Fruit fly (Drosophila melanogaster) whole organism, embryonic: Measurements from ENCODE around the gene MED27.

Experiments
- CG10267 ChIP-seq: fragments of 200-800 bp; sonication (Bioruptor generic); optimal IDR thresholded peaks from 2 replicates; lab custom pipeline; 2018; ENCODE audit warnings: missing biosample characterization, mild to moderate bottlenecking, missing genetic modification characterization, moderate library complexity
- CG10462 ChIP-seq: fragments of 200-800 bp; sonication (Bioruptor generic); optimal IDR thresholded peaks from 2 replicates; lab custom pipeline; 2016; ENCODE audit warnings: missing biosample characterization, missing genetic modification characterization
- CG10979 ChIP-seq: fragments of 200-800 bp; sonication (Bioruptor generic); optimal IDR thresholded peaks from 2 replicates; lab custom pipeline; 2018; ENCODE audit warnings: missing biosample characterization, mild to moderate bottlenecking, missing genetic modification characterization, moderate library complexity
- CG11093 ChIP-seq: fragments of 200-800 bp; sonication (Bioruptor generic); IDR thresholded peaks from 3 replicates; pipeline ENCODE4 v1.3.6; 2022; ENCODE audit warnings: missing biosample characterization, missing genetic modification characterization
- CG11695 ChIP-seq: fragments of 200-800 bp; sonication (Bioruptor generic); IDR thresholded peaks from 3 replicates; pipeline ENCODE4 v1.3.6; 2022; ENCODE audit warnings: missing biosample characterization, missing genetic modification characterization
- CG12391 ChIP-seq: fragments of 200-800 bp; sonication (Bioruptor generic); optimal IDR thresholded peaks from 3 replicates; lab custom pipeline; 2018; ENCODE audit warnings: missing biosample characterization, mild to moderate bottlenecking, missing genetic modification characterization, moderate library complexity
- CG12942 ChIP-seq: fragments of 200-800 bp; sonication (Bioruptor generic); optimal IDR thresholded peaks from 3 replicates; lab custom pipeline; 2016; ENCODE audit warnings: missing biosample characterization, missing genetic modification characterization
- CG14965 ChIP-seq: fragments of 200-800 bp; sonication (Bioruptor generic); optimal IDR thresholded peaks from 2 replicates; lab custom pipeline; 2016; ENCODE audit warnings: missing biosample characterization, missing genetic modification characterization, borderline replicate concordance
- CG17186 ChIP-seq: fragments of 200-800 bp; sonication (Bioruptor generic); optimal IDR thresholded peaks from 3 replicates; lab custom pipeline; 2017; ENCODE audit warnings: missing biosample characterization, missing genetic modification reagents, missing genetic modification characterization
- CG17359 ChIP-seq: fragments of 200-800 bp; sonication (Bioruptor generic); optimal IDR thresholded peaks from 3 replicates; lab custom pipeline; 2018; ENCODE audit warnings: missing biosample characterization, mild to moderate bottlenecking, missing genetic modification characterization, moderate library complexity
- CG17829 ChIP-seq: fragments of 200-800 bp; optimal IDR thresholded peaks from 2 replicates; lab custom pipeline; 2019; ENCODE audit warnings: missing biosample characterization, mild to moderate bottlenecking, missing genetic modification characterization, moderate library complexity
- CG18262 ChIP-seq: fragments of 200-800 bp; optimal IDR thresholded peaks from 3 replicates; lab custom pipeline; 2019; ENCODE audit warnings: missing biosample characterization, mild to moderate bottlenecking, missing genetic modification characterization, moderate library complexity
- CG30403 ChIP-seq: fragments of 200-800 bp; sonication (Bioruptor generic); optimal IDR thresholded peaks from 3 replicates; lab custom pipeline; 2016; ENCODE audit warnings: missing biosample characterization, missing genetic modification characterization
- CG31224 ChIP-seq: fragments of 200-800 bp; sonication (Bioruptor generic); IDR thresholded peaks from 2 replicates; pipeline ENCODE4 v1.3.6; 2022; ENCODE audit warnings: missing biosample characterization, missing genetic modification characterization
- CG31388 ChIP-seq: fragments of 200-800 bp; sonication (Bioruptor generic); optimal IDR thresholded peaks from 2 replicates; lab custom pipeline; 2016; ENCODE audit warnings: missing biosample characterization, missing genetic modification characterization
- CG31441 ChIP-seq: fragments of 200-800 bp; sonication (Bioruptor generic); IDR thresholded peaks from 2 replicates; pipeline ENCODE4 v1.3.6; 2022; ENCODE audit warnings: missing biosample characterization, missing genetic modification characterization
- CG33557 ChIP-seq: fragments of 200-800 bp; sonication (Bioruptor generic); optimal IDR thresholded peaks from 2 replicates; lab custom pipeline; 2019; ENCODE audit warnings: missing biosample characterization, mild to moderate bottlenecking, missing genetic modification characterization, moderate library complexity
- CG4707 ChIP-seq: fragments of 200-800 bp; sonication (Bioruptor generic); optimal IDR thresholded peaks from 2 replicates; lab custom pipeline; 2018; ENCODE audit warnings: missing biosample characterization, mild to moderate bottlenecking, missing genetic modification characterization, moderate library complexity
- CG5953 ChIP-seq: fragments of 200-800 bp; sonication (Bioruptor generic); IDR thresholded peaks from 2 replicates; pipeline ENCODE4 v1.3.6; 2022; ENCODE audit warnings: missing biosample characterization, missing genetic modification characterization
- CG7786 ChIP-seq: fragments of 200-800 bp; sonication (Bioruptor generic); optimal IDR thresholded peaks from 2 replicates; lab custom pipeline; 2016; ENCODE audit warnings: missing biosample characterization, missing genetic modification characterization
- CG7839 ChIP-seq: fragments of 200-800 bp; sonication (Bioruptor generic); optimal IDR thresholded peaks from 3 replicates; lab custom pipeline; 2018; ENCODE audit warnings: missing biosample characterization, mild to moderate bottlenecking, missing genetic modification characterization, moderate library complexity
- CG8089 ChIP-seq: fragments of 200-800 bp; sonication (Bioruptor generic); optimal IDR thresholded peaks from 3 replicates; lab custom pipeline; 2016; ENCODE audit warnings: missing biosample characterization, missing genetic modification characterization
- CG9437 ChIP-seq: fragments of 200-800 bp; sonication (Bioruptor generic); optimal IDR thresholded peaks from 2 replicates; lab custom pipeline; 2018; ENCODE audit warnings: missing biosample characterization, mild to moderate bottlenecking, missing genetic modification characterization
- CrebB ChIP-seq: fragments of 200-800 bp; sonication (Bioruptor generic); optimal IDR thresholded peaks from 3 replicates; lab custom pipeline; 2018; ENCODE audit warnings: missing biosample characterization, mild to moderate bottlenecking, missing genetic modification characterization
- Deaf1 ChIP-seq: fragments of 200-800 bp; optimal IDR thresholded peaks from 3 replicates; lab custom pipeline; 2019; ENCODE audit warnings: missing biosample characterization, mild to moderate bottlenecking, missing genetic modification characterization, moderate library complexity
- HLH4C ChIP-seq: fragments of 200-800 bp; sonication (Bioruptor generic); IDR thresholded peaks from 3 replicates; pipeline ENCODE4 v1.3.6; 2022; ENCODE audit warnings: missing biosample characterization, missing genetic modification characterization; ENCODE audit not compliant: partially characterized antibody
- Hr39 ChIP-seq: fragments of >200 bp; optimal IDR thresholded peaks from 2 replicates; lab custom pipeline; 2017
- Hsf ChIP-seq: fragments of 200-800 bp; sonication (Bioruptor generic); optimal IDR thresholded peaks from 3 replicates; lab custom pipeline; 2016; ENCODE audit warnings: missing biosample characterization, missing genetic modification characterization
- Med ChIP-seq: fragments of 200-800 bp; sonication (Bioruptor generic); peaks from one replicate; lab custom pipeline; 2016; ENCODE audit warnings: missing biosample characterization, missing genetic modification characterization, mild to moderate bottlenecking, inconsistent platforms, moderate library complexity
- Side ChIP-seq: fragments of 200-800 bp; sonication (Bioruptor generic); optimal IDR thresholded peaks from 2 replicates; lab custom pipeline; 2016; ENCODE audit warnings: missing biosample characterization, missing genetic modification characterization
- Sox100B ChIP-seq: fragments of 200-800 bp; sonication (Bioruptor generic); optimal IDR thresholded peaks from 3 replicates; lab custom pipeline; 2018; ENCODE audit warnings: missing biosample characterization, mild to moderate bottlenecking, missing genetic modification characterization
- YL-1 ChIP-seq: fragments of 200-800 bp; sonication (Bioruptor generic); optimal IDR thresholded peaks from 3 replicates; lab custom pipeline; 2017; ENCODE audit warnings: missing biosample characterization, mild to moderate bottlenecking, missing genetic modification characterization
- amos ChIP-seq: fragments of 200-800 bp; sonication (Bioruptor generic); IDR thresholded peaks from 2 replicates; pipeline ENCODE4 v1.3.6; 2022; ENCODE audit warnings: missing biosample characterization, missing genetic modification characterization; ENCODE audit not compliant: partially characterized antibody
- cato ChIP-seq: fragments of 200-800 bp; sonication (Bioruptor generic); optimal IDR thresholded peaks from 2 replicates; lab custom pipeline; 2016; ENCODE audit warnings: missing biosample characterization, missing genetic modification characterization, borderline replicate concordance
- da ChIP-seq: fragments of 200-800 bp; sonication (Bioruptor generic); optimal IDR thresholded peaks from 2 replicates; lab custom pipeline; 2016; ENCODE audit warnings: missing biosample characterization, missing genetic modification characterization
- dimm ChIP-seq: fragments of 200-800 bp; sonication (Bioruptor generic); IDR thresholded peaks from 2 replicates; pipeline ENCODE4 v1.3.6; 2022; ENCODE audit warnings: missing biosample characterization, missing genetic modification characterization
- ewg ChIP-seq: fragments of 200-800 bp; sonication (Bioruptor generic); optimal IDR thresholded peaks from 3 replicates; lab custom pipeline; 2017; ENCODE audit warnings: mild to moderate bottlenecking, missing biosample characterization, missing genetic modification reagents, missing genetic modification characterization
- fd3F ChIP-seq: fragments of 200-800 bp; sonication (Bioruptor generic); optimal IDR thresholded peaks from 2 replicates; lab custom pipeline; 2018; ENCODE audit warnings: missing biosample characterization, mild to moderate bottlenecking, missing genetic modification characterization, moderate library complexity
- fd96Cb ChIP-seq: fragments of 200-800 bp; sonication (Bioruptor generic); optimal IDR thresholded peaks from 2 replicates; lab custom pipeline; 2018; ENCODE audit warnings: missing biosample characterization, mild to moderate bottlenecking, missing genetic modification characterization, moderate library complexity
- gfzf ChIP-seq: fragments of 200-800 bp; sonication (Bioruptor generic); optimal IDR thresholded peaks from 2 replicates; lab custom pipeline; 2016; ENCODE audit warnings: missing biosample characterization, mild to moderate bottlenecking, missing genetic modification characterization, moderate library complexity
- gsb-n ChIP-seq: fragments of 200-800 bp; sonication (Bioruptor generic); optimal IDR thresholded peaks from 3 replicates; lab custom pipeline; 2018; ENCODE audit warnings: missing biosample characterization, mild to moderate bottlenecking, missing genetic modification characterization
- lbe ChIP-seq: fragments of 200-800 bp; sonication (Bioruptor generic); optimal IDR thresholded peaks from 2 replicates; lab custom pipeline; 2016; ENCODE audit warnings: missing biosample characterization, mild to moderate bottlenecking, missing genetic modification characterization
- lilli ChIP-seq: fragments of 200-800 bp; sonication (Bioruptor generic); optimal IDR thresholded peaks from 3 replicates; lab custom pipeline; 2016; ENCODE audit warnings: missing biosample characterization, missing genetic modification characterization
- lola ChIP-seq, 3 experiments: fragments of >200 bp in 2 of 3; fragments of 200-800 bp in 1 of 3; sonication (Bioruptor generic) in 1 of 3; optimal IDR thresholded peaks; 2 replicates each; lab custom pipeline; 2017 to 2019; ENCODE audit warnings: missing biosample characterization in 3 of 3, missing genetic modification characterization in 3 of 3, mild to moderate bottlenecking in 1 of 3, moderate library complexity in 1 of 3
- p53 ChIP-seq: fragments of 200-800 bp; sonication (Bioruptor generic); optimal IDR thresholded peaks from 2 replicates; lab custom pipeline; 2016; ENCODE audit warnings: missing biosample characterization, missing genetic modification characterization
- run ChIP-seq: fragments of 200-800 bp; sonication (Bioruptor generic); optimal IDR thresholded peaks from 3 replicates; lab custom pipeline; 2018; ENCODE audit warnings: missing biosample characterization, mild to moderate bottlenecking, missing genetic modification characterization
- sens-2 ChIP-seq: fragments of 200-800 bp; sonication (Bioruptor generic); IDR thresholded peaks from 2 replicates; pipeline ENCODE4 v1.3.6; 2022; ENCODE audit warnings: missing biosample characterization, missing genetic modification characterization

MED27 gene

dm6 chr3R:5635524-5635923 is 19.4 kb upstream of the MED27 start, which contains the start of gene CG31546:
Gene CG31546, minus strand, starts transcription at chr3R:5635624.
- TF ChIP-seq CG4707 (GFP tag; lab: Kevin White, UChicago) (no peak), amos (GFP tag; lab: Robert Waterston, UW) (no peak), run (tag; lab: Kevin White, UChicago) (no peak), HLH4C (GFP tag; lab: Robert Waterston, UW) (no peak), Hr39 (no peak), fd3F (GFP tag; lab: Kevin White, UChicago) (no peak), da (GFP tag; lab: Kevin White, UChicago) (no peak), CG17186 (GFP tag; lab: Kevin White, UChicago) (no peak), CG31441 (GFP tag; lab: Robert Waterston, UW) (no peak), CG12942 (GFP tag; lab: Kevin White, UChicago) (no peak), CG31388 (GFP tag; lab: Kevin White, UChicago) (no peak), p53 (no peak), CG17359 (tag; lab: Kevin White, UChicago) (no peak), CG11093 (GFP tag; lab: Robert Waterston, UW) (no peak), Deaf1 (tag; lab: Kevin White, UChicago) (no peak)

- TF ChIP-seq cato (no peak), ewg (peak; percentile 32), Hsf (GFP tag; lab: Kevin White, UChicago) (peak; percentile 27), CG11695 (GFP tag; lab: Robert Waterston, UW) (peak; percentile 66), CG9437 (peak; percentile 95), dimm (no peak), gfzf (peak; percentile 49), Med (GFP tag; lab: Kevin White, UChicago) (peak; percentile 83), YL-1 (GFP tag; lab: Kevin White, UChicago) (peak; percentile 15), CG12391 (tag; lab: Kevin White, UChicago) (peak; percentile 78), CG7839 (no peak), CG5953 (peak; percentile 36; the same call in 1 of the 2 replicates), Sox100B (no peak), CG10979 (tag; lab: Kevin White, UChicago) (peak; percentile 57), CG10267 (tag; lab: Kevin White, UChicago) (peak; percentile 62), CG10462 (GFP tag; lab: Kevin White, UChicago) (peak; percentile 39), CG8089 (GFP tag; lab: Kevin White, UChicago) (peak; percentile 14), CG30403 (GFP tag; lab: Kevin White, UChicago) (peak; percentile 53), gsb-n (peak; percentile 31), Side (GFP tag; lab: Kevin White, UChicago) (peak; percentile 17), fd96Cb (tag; lab: Kevin White, UChicago) (peak; percentile 35), CG7786 (peak; percentile 7), sens-2 (GFP tag; lab: Robert Waterston, UW) (0 out of 2 replicates have a peak, but pooled peaks have one; percentile 12), lola (GFP tag; optimal IDR thresholded peaks at IDR 0.05; lab: Kevin White, UChicago) (peak in 1 of 3 experiments; percentile 56), CG31224 (GFP tag; lab: Robert Waterston, UW) (no peak), CG4707 (GFP tag; lab: Kevin White, UChicago) (no peak), CG33557 (GFP tag; lab: Kevin White, UChicago) (no peak), lilli (GFP tag; lab: Kevin White, UChicago) (peak; percentile 53), CG18262 (tag; lab: Kevin White, UChicago) (peak; percentile 72), CG31441 (GFP tag; lab: Robert Waterston, UW) (peak; percentile 68), CG14965 (GFP tag; lab: Kevin White, UChicago) (no peak), CrebB (tag; lab: Kevin White, UChicago) (no peak), lbe (GFP tag; lab: Kevin White, UChicago) (peak; percentile 22), CG17829 (tag; lab: Kevin White, UChicago) (peak; percentile 62)
These were observed 18.2 kb upstream of the MED27 start, which contains the start of the genes CG31548 and CG12170 for dm6 chr3R:5636519-5637430. Gene CG31548, minus strand, starts transcription at chr3R:5636852. Gene CG12170, plus strand, starts transcription at chr3R:5637234.
